Worm (Caenorhabditis elegans) whole organism, young adult: Measurements from ENCODE around the gene fbxb-99.

Source experiments
- F52B5.7 ChIP-seq: sonication (generic microtip); optimal IDR thresholded peaks from 2 replicates; lab custom pipeline; 2016; ENCODE audit warnings: mild to moderate bottlenecking, missing genetic modification characterization, missing compliant biosample characterization
- aptf-3 ChIP-seq: fragments of 200-800 bp; sonication (Bioruptor generic); IDR thresholded peaks from 2 replicates; pipeline ENCODE4 v1.3.6; 2022; ENCODE audit warnings: missing genetic modification characterization, missing compliant biosample characterization
- ceh-27 ChIP-seq: fragments of 200-800 bp; sonication (Bioruptor generic); optimal IDR thresholded peaks from 2 replicates; lab custom pipeline; 2018; ENCODE audit warnings: mild to moderate bottlenecking, missing genetic modification characterization, moderate library complexity, missing compliant biosample characterization
- fkh-3 ChIP-seq: sonication (generic microtip); optimal IDR thresholded peaks from 2 replicates; lab custom pipeline; 2016; ENCODE audit warnings: mild to moderate bottlenecking, missing genetic modification characterization, missing compliant biosample characterization
- tbx-9 ChIP-seq: sonication (generic microtip); optimal IDR thresholded peaks from 2 replicates; lab custom pipeline; 2016; ENCODE audit warnings: borderline replicate concordance, missing genetic modification characterization, inconsistent platforms, missing compliant biosample characterization

DNA sequence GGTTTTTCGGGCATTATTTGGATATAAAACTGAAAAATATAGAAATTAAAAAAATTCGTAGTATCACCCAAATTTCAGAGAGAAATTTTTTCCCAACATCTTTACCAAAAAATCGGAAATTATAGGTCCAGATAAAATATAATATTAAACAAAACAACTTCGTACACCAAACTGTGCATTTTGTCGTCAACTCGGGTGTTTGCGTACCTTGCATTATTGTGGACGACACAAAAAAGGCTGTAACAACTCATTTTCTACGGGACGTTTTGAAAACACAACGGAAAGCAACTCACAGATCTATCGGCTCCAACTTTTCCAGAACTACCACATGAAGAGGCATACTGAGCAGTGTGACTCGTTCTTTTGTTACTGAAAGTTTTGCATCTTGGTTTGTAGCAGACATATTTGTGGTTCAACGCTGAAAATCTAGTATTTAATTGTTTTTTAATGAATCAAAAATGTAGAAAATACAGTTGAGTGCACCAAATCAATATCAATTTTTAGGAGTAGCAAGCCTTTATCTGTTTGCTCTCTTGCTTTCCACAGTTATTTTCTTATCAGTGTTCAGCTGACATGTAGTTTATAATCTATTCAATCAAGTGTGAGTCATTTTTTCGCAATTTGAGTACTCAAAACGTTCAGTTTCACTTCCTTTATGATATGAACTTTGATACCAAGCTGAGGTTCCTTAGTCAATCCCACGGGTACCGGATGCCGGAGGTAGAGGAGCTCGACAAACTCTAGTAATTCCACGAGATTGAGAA is 22.4 kb upstream of the fbxb-99 start:
- no peak for TF ChIP-seq tbx-9 (tag; lab: Kevin White, UChicago)
- TF ChIP-seq fkh-3, result no peak
- TF ChIP-seq ceh-27 (GFP tag; lab: Kevin White, UChicago), result no peak
- no peak for TF ChIP-seq aptf-3 (GFP tag; lab: Robert Waterston, UW)
- no peak for TF ChIP-seq F52B5.7
